Worm (Caenorhabditis elegans) whole organism, L4 larva: ENCODE data around the gene K09H11.9.

ENCODE experiments used
- F44E2.7 ChIP-seq: fragments of 200-800 bp; sonication (Bioruptor generic); IDR thresholded peaks from 2 replicates; pipeline ENCODE4 v2.1.2; 2022; ENCODE audit warnings: missing genetic modification characterization, missing compliant biosample characterization
- R02D3.7 ChIP-seq: fragments of 150-350 bp; sonication (generic microtip); optimal IDR thresholded peaks from 3 replicates; lab custom pipeline; 2014; ENCODE audit warnings: missing biosample characterization, missing genetic modification characterization
- T20F7.1 ChIP-seq: fragments of 200-800 bp; sonication (Bioruptor generic); optimal IDR thresholded peaks from 2 replicates; lab custom pipeline; 2018; ENCODE audit warnings: mild to moderate bottlenecking, missing genetic modification characterization, missing compliant biosample characterization
- Y105C5A.15 ChIP-seq: fragments of 200-800 bp; sonication (Bioruptor generic); IDR thresholded peaks from 2 replicates; pipeline ENCODE4 v1.3.6; 2022; ENCODE audit warnings: missing genetic modification characterization, missing compliant biosample characterization
- Y48G9A.11 ChIP-seq: fragments of 200-800 bp; sonication (Bioruptor generic); IDR thresholded peaks from 2 replicates; pipeline ENCODE4 v1.3.6; 2022; ENCODE audit warnings: missing genetic modification reagents, missing genetic modification characterization, missing compliant biosample characterization
- Y5F2A.4 ChIP-seq: fragments of 200-800 bp; sonication (Bioruptor generic); optimal IDR thresholded peaks from 2 replicates; lab custom pipeline; 2018; ENCODE audit warnings: mild to moderate bottlenecking, missing genetic modification characterization, missing compliant biosample characterization
- aha-1 ChIP-seq: fragments of 150-350 bp; peaks from one replicate; lab custom pipeline; 2014; ENCODE audit warnings: missing biosample characterization, missing genetic modification characterization
- ama-1 ChIP-seq: fragments of 150-350 bp; optimal IDR thresholded peaks from 2 replicates; lab custom pipeline; 2014; ENCODE audit warnings: inconsistent platforms, mixed read lengths
- arid-1 ChIP-seq: fragments of 200-800 bp; sonication (Bioruptor generic); conservative IDR thresholded peaks from 2 replicates; pipeline ENCODE4 v1.3.6; 2022; ENCODE audit warnings: missing genetic modification reagents, missing genetic modification characterization, missing compliant biosample characterization
- ceh-44 ChIP-seq: fragments of 200-800 bp; sonication (Bioruptor generic); IDR thresholded peaks from 2 replicates; pipeline ENCODE4 v1.3.6; 2022; ENCODE audit warnings: missing genetic modification reagents, missing genetic modification characterization, missing compliant biosample characterization
- ces-1 ChIP-seq: fragments of 150-350 bp; sonication (generic microtip); optimal IDR thresholded peaks from 4 replicates; lab custom pipeline; 2014; ENCODE audit warnings: missing biosample characterization, missing genetic modification reagents, missing genetic modification characterization
- daf-12 ChIP-seq: fragments of 150-350 bp; optimal IDR thresholded peaks from 2 replicates; lab custom pipeline; 2014; ENCODE audit warnings: missing biosample characterization, missing genetic modification reagents, missing genetic modification characterization
- daf-16 ChIP-seq, 3 experiments: sonication (generic microtip); optimal IDR thresholded peaks; 2 replicates each; lab custom pipeline; 2016 to 2017; ENCODE audit warnings: missing genetic modification characterization in 3 of 3, missing genetic modification reagents in 3 of 3, mild to moderate bottlenecking in 2 of 3, missing compliant biosample characterization in 2 of 3, missing biosample characterization in 1 of 3, moderate library complexity in 1 of 3
- daf-19 ChIP-seq: fragments of 200-800 bp; sonication (Bioruptor generic); conservative IDR thresholded peaks from 2 replicates; pipeline ENCODE4 v1.3.6; 2022; ENCODE audit warnings: missing genetic modification characterization, missing compliant biosample characterization
- daf-8 ChIP-seq: fragments of 200-800 bp; sonication (Bioruptor generic); IDR thresholded peaks from 2 replicates; pipeline ENCODE4 v1.3.6; 2022; ENCODE audit warnings: missing genetic modification characterization, missing compliant biosample characterization
- dpl-1 ChIP-seq: fragments of 150-350 bp; optimal IDR thresholded peaks from 2 replicates; lab custom pipeline; 2014; ENCODE audit warnings: missing biosample characterization, missing genetic modification reagents, missing genetic modification characterization
- dve-1 ChIP-seq: sonication (generic microtip); optimal IDR thresholded peaks from 2 replicates; lab custom pipeline; 2017; ENCODE audit warnings: antibody characterized with exemption, mild to moderate bottlenecking, missing genetic modification characterization, missing compliant biosample characterization; ENCODE audit not compliant: insufficient read depth
- egl-27 ChIP-seq: sonication (generic microtip); optimal IDR thresholded peaks from 3 replicates; lab custom pipeline; 2017; ENCODE audit warnings: missing biosample characterization, missing genetic modification reagents, missing genetic modification characterization
- fkh-10 ChIP-seq: fragments of 150-350 bp; optimal IDR thresholded peaks from 2 replicates; lab custom pipeline; 2014; ENCODE audit warnings: missing biosample characterization, missing genetic modification reagents, missing genetic modification characterization
- fos-1 ChIP-seq: fragments of 150-350 bp; optimal IDR thresholded peaks from 2 replicates; lab custom pipeline; 2014; ENCODE audit warnings: missing biosample characterization, missing genetic modification characterization
- hif-1 ChIP-seq, 2 experiments: sonication (generic microtip); optimal IDR thresholded peaks; 2 replicates each; lab custom pipeline; 2016 to 2017; ENCODE audit warnings: missing compliant biosample characterization in 2 of 2, missing genetic modification characterization in 2 of 2, missing genetic modification reagents in 2 of 2, missing genotype in 2 of 2, mild to moderate bottlenecking in 1 of 2
- hmg-1.1 ChIP-seq: fragments of 200-800 bp; sonication (Bioruptor generic); IDR thresholded peaks from 2 replicates; pipeline ENCODE4 v1.3.6; 2022; ENCODE audit warnings: missing genetic modification reagents, missing genetic modification characterization, missing compliant biosample characterization
- lin-13 ChIP-seq: fragments of 150-350 bp; optimal IDR thresholded peaks from 2 replicates; lab custom pipeline; 2014; ENCODE audit warnings: missing biosample characterization, missing genetic modification reagents, missing genetic modification characterization
- lin-15B ChIP-seq: fragments of 150-350 bp; sonication (generic microtip); optimal IDR thresholded peaks from 3 replicates; lab custom pipeline; 2014; ENCODE audit warnings: missing biosample characterization, missing genetic modification characterization
- lin-38 ChIP-seq: fragments of 200-800 bp; sonication (Bioruptor generic); IDR thresholded peaks from 2 replicates; pipeline ENCODE4 v1.3.6; 2022; ENCODE audit warnings: missing genetic modification reagents, missing genetic modification characterization, missing compliant biosample characterization
- lin-39 ChIP-seq: fragments of 150-350 bp; optimal IDR thresholded peaks from 2 replicates; lab custom pipeline; 2014; ENCODE audit warnings: missing biosample characterization, missing genetic modification reagents, missing genetic modification characterization
- madf-5 ChIP-seq, 2 experiments: fragments of 200-800 bp; sonication (Bioruptor generic); IDR thresholded peaks; 2 replicates each; pipeline ENCODE4 v1.3.6; 2022; ENCODE audit warnings: missing compliant biosample characterization in 2 of 2, missing genetic modification characterization in 2 of 2
- mes-2 ChIP-seq: sonication (generic microtip); optimal IDR thresholded peaks from 2 replicates; lab custom pipeline; 2016; ENCODE audit warnings: missing genotype, mild to moderate bottlenecking, missing genetic modification characterization, missing compliant biosample characterization; ENCODE audit not compliant: poor library complexity, severe bottlenecking
- nhr-10 ChIP-seq: fragments of 150-350 bp; optimal IDR thresholded peaks from 2 replicates; lab custom pipeline; 2014; ENCODE audit warnings: missing biosample characterization, missing genetic modification characterization
- nhr-6 ChIP-seq: fragments of 150-350 bp; optimal IDR thresholded peaks from 2 replicates; lab custom pipeline; 2014; ENCODE audit warnings: missing biosample characterization, missing genetic modification characterization
- nhr-76 ChIP-seq: fragments of 150-350 bp; optimal IDR thresholded peaks from 2 replicates; lab custom pipeline; 2014; ENCODE audit warnings: missing biosample characterization, missing genetic modification characterization
- rbr-2 ChIP-seq: sonication (generic microtip); optimal IDR thresholded peaks from 2 replicates; lab custom pipeline; 2016; ENCODE audit warnings: missing genotype, missing genetic modification characterization, missing compliant biosample characterization
- set-16 ChIP-seq: fragments of 200-800 bp; sonication (Bioruptor generic); IDR thresholded peaks from 2 replicates; pipeline ENCODE4 v1.3.6; 2022; ENCODE audit warnings: missing genetic modification reagents, missing genetic modification characterization, missing compliant biosample characterization
- skn-1 ChIP-seq: fragments of 150-350 bp; optimal IDR thresholded peaks from 2 replicates; lab custom pipeline; 2014; ENCODE audit warnings: missing biosample characterization, missing genetic modification characterization
- spr-1 ChIP-seq: sonication (generic microtip); optimal IDR thresholded peaks from 2 replicates; lab custom pipeline; 2016; ENCODE audit warnings: mild to moderate bottlenecking, missing genetic modification characterization, missing compliant biosample characterization
- spr-3 ChIP-seq: fragments of 200-800 bp; sonication (Bioruptor generic); optimal IDR thresholded peaks from 2 replicates; lab custom pipeline; 2018; ENCODE audit warnings: mild to moderate bottlenecking, missing genetic modification characterization, missing compliant biosample characterization
- unc-62 ChIP-seq, 3 experiments: fragments of 150-350 bp in 1 of 3; sonication (generic microtip); optimal IDR thresholded peaks in 2 of 3; peaks in 1 of 3; 1 replicate in 1 of 3; 2 replicates in 2 of 3; lab custom pipeline; 2014 to 2017; ENCODE audit warnings: missing biosample characterization in 3 of 3, missing genetic modification characterization in 3 of 3, missing genetic modification reagents in 3 of 3, missing genotype in 1 of 3
- vab-7 ChIP-seq: fragments of 200-800 bp; sonication (Bioruptor generic); IDR thresholded peaks from 2 replicates; pipeline ENCODE4 v1.3.6; 2022; ENCODE audit warnings: missing genetic modification reagents, missing genetic modification characterization, missing compliant biosample characterization
- zag-1 ChIP-seq: fragments of 150-350 bp; optimal IDR thresholded peaks from 2 replicates; lab custom pipeline; 2014; ENCODE audit warnings: missing biosample characterization, missing genetic modification characterization
- zfp-2 ChIP-seq: sonication (generic microtip); optimal IDR thresholded peaks from 2 replicates; lab custom pipeline; 2016; ENCODE audit warnings: mild to moderate bottlenecking, missing genetic modification characterization, missing compliant biosample characterization
- zip-2 ChIP-seq: fragments of 150-350 bp; optimal IDR thresholded peaks from 2 replicates; lab custom pipeline; 2014; ENCODE audit warnings: missing biosample characterization, missing genetic modification characterization
- ztf-11 ChIP-seq: fragments of 150-350 bp; optimal IDR thresholded peaks from 2 replicates; lab custom pipeline; 2014; ENCODE audit warnings: missing biosample characterization, missing genetic modification characterization

K09H11.9 gene

ce11 chrV:5712652-5713051 is 3.8 kb downstream of the K09H11.9 start, which contains the start of gene gcst-1 (continued):
- no peak for TF ChIP-seq fos-1
- TF ChIP-seq spr-1 (tag; lab: Kevin White, UChicago), result no peak
- no peak for TF ChIP-seq dpl-1 (GFP tag; lab: Kevin White, UChicago)
- TF ChIP-seq nhr-6 (tag; lab: Kevin White, UChicago), result no peak
- TF ChIP-seq zfp-2, result no peak
- TF ChIP-seq madf-5 (GFP tag; IDR thresholded peaks at IDR 0.05; lab: Robert Waterston, UW), result no peak
- TF ChIP-seq hif-1 (tag; optimal IDR thresholded peaks at IDR 0.05; lab: Kevin White, UChicago), result no peak
- no peak for TF ChIP-seq F44E2.7 (GFP tag; lab: Robert Waterston, UW)
- TF ChIP-seq nhr-76, result no peak
- TF ChIP-seq lin-38 (GFP tag; lab: Robert Waterston, UW), result no peak
- no peak for TF ChIP-seq lin-15B
- TF ChIP-seq egl-27 (tag; lab: Kevin White, UChicago), result no peak
- no peak for TF ChIP-seq nhr-10 (tag; lab: Kevin White, UChicago)
- TF ChIP-seq zip-2 (tag; lab: Kevin White, UChicago), result no peak
- no peak for TF ChIP-seq rbr-2 (tag; lab: Kevin White, UChicago)

- TF ChIP-seq R02D3.7, result peak; percentile 54
- TF ChIP-seq daf-16 (GFP tag; optimal IDR thresholded peaks at IDR 0.05; lab: Kevin White, UChicago), result no peak
- TF ChIP-seq daf-16 (tag; optimal IDR thresholded peaks at IDR 0.05; lab: Kevin White, UChicago), result no peak
- peak; percentile 88 for TF ChIP-seq Y48G9A.11 (GFP tag; lab: Robert Waterston, UW)
- TF ChIP-seq unc-62 (GFP tag; optimal IDR thresholded peaks at IDR 0.05 in 1 of 2; lab: Kevin White, UChicago), result no peak
- no peak for TF ChIP-seq unc-62 (tag; optimal IDR thresholded peaks at IDR 0.05; lab: Kevin White, UChicago)
- TF ChIP-seq Y105C5A.15, result no peak
- TF ChIP-seq, all 104 proteins: peak for 2
Measured at ce11 chrV:5712189-5712588, 4.2 kb downstream of the K09H11.9 start.

- TF ChIP-seq Y5F2A.4 (GFP tag; lab: Kevin White, UChicago) (no peak), unc-62 (GFP tag; optimal IDR thresholded peaks at IDR 0.05 in 1 of 2; lab: Kevin White, UChicago) (peak in 1 of 2 experiments; percentile 52), unc-62 (tag; optimal IDR thresholded peaks at IDR 0.05; lab: Kevin White, UChicago) (no peak)
Measured at ce11 chrV:5708331-5708730, 8.1 kb downstream of the K09H11.9 start.

- TF ChIP-seq aha-1 (peak; percentile 47), arid-1 (GFP tag; lab: Robert Waterston, UW) (no peak)
Measured at ce11 chrV:5705510-5705909, 10.9 kb downstream of the K09H11.9 start, which contains the start of gene peli-1. peli-1 (plus strand) TSS chrV:5705810.

ce11 chrV:5704467-5704866 is 11.9 kb downstream of the K09H11.9 start:
- TF ChIP-seq zag-1 (tag; lab: Kevin White, UChicago) (no peak), spr-3 (GFP tag; lab: Kevin White, UChicago) (no peak), fkh-10 (GFP tag; lab: Kevin White, UChicago) (no peak), ama-1 (lab: Kevin White, UChicago) (no peak), set-16 (GFP tag; lab: Robert Waterston, UW) (no peak), ceh-44 (GFP tag; lab: Robert Waterston, UW) (no peak), nhr-76 (no peak), skn-1 (no peak), daf-19 (no peak), hmg-1.1 (GFP tag; lab: Robert Waterston, UW) (no peak), lin-39 (tag; lab: Kevin White, UChicago) (no peak), mes-2 (tag; lab: Kevin White, UChicago) (no peak), lin-13 (GFP tag; lab: Kevin White, UChicago) (no peak), ces-1 (GFP tag; lab: Kevin White, UChicago) (no peak), dve-1 (no peak), daf-12 (tag; lab: Kevin White, UChicago) (no peak), T20F7.1 (GFP tag; lab: Kevin White, UChicago) (no peak), ztf-11 (tag; lab: Kevin White, UChicago) (no peak), daf-8 (GFP tag; lab: Robert Waterston, UW) (no peak), vab-7 (no peak)
